Fruit fly (Drosophila melanogaster): ENCODE data around the gene CG10516.

CG10516 gene

DNA sequence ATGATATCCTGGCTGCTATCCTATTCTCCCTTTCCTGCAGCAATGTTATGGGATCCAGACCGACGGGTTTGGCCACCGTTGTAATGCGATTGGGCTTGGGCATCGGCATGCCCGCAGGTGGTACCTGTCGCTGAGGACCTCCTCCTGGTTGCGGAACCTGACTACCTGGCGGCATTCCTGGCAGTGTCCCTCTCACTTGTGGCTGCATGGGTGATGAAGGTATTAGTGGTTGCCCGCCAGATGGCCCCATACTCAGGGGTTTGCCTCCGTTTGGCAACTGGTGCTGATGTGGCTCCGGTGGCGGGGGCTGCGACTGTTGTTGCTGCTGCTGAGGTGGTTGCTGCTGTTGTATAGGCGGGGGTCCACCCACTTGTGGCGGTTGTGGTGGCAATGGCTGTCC, 6.2 kb downstream of the CG10516 start:
- TF ChIP-seq dsf (GFP tag; optimal IDR thresholded peaks at IDR 0.05; ENCODE audit: borderline replicate concordance) (no peak), h (GFP tag; optimal IDR thresholded peaks at IDR 0.05) (no peak), pan (optimal IDR thresholded peaks at IDR 0.05) (no peak), Dif (GFP tag; optimal IDR thresholded peaks at IDR 0.05; ENCODE audit: partially characterized antibody) (no peak), Hnf4 (GFP tag; optimal IDR thresholded peaks at IDR 0.05) (no peak), GATAd (GFP tag; optimal IDR thresholded peaks at IDR 0.05) (no peak), ey (GFP tag; optimal IDR thresholded peaks at IDR 0.05) (no peak), jim (GFP tag; optimal IDR thresholded peaks at IDR 0.05) (no peak), OdsH (GFP tag; optimal IDR thresholded peaks at IDR 0.05) (no peak), Abd-B (GFP tag; optimal IDR thresholded peaks at IDR 0.05) (no peak)

DNA sequence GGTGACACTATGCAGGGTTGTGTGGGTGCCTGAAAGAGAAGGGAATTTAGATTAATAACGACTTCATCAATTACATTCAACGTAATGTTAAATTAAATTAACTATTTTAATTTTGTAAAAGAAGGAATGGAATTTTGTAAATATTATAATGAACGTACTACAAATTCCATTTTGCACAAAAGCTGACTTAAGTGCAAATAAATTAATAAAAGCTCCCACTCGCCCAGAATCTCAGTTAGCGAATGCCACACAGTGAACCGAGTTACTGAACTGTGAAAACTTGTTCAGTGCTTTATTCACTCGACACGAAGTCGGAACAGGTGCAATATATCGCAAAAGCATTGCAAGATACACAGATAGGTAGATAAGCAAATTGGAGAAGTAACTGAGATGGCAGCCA, 7.1 kb downstream of the CG10516 start, which contains the start of gene CG17026:
Gene CG17026 (plus strand): TSS at position 301 of the 400 bp plus-strand sequence.
- TF ChIP-seq woc (GFP tag; optimal IDR thresholded peaks at IDR 0.05) (no peak), Abd-B (GFP tag; optimal IDR thresholded peaks at IDR 0.05) (no peak), ey (GFP tag; optimal IDR thresholded peaks at IDR 0.05) (no peak), CG9705 (GFP tag; optimal IDR thresholded peaks at IDR 0.05) (no peak), sv (GFP tag; optimal IDR thresholded peaks at IDR 0.05) (no peak), lola (GFP tag; optimal IDR thresholded peaks at IDR 0.05) (no peak)

DNA sequence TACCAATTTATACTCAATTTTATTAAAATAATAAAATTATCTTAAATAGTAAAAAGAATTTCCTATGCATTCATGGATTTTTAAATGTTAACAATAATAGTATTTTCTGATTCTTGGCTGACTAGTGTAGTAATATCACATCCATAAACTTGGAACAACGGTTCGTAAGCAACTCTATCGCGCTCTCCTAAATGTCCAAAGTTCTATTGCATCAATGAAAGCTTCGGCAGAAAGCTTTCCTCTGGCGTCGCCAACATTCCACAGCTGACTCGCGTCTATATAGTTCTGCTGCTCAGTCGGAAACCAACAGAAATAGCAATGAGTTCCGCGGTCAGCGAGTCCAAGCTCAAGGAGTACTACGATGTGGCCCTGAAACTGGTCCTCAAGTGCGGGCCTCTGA, 8.8 kb downstream of the CG10516 start, which contains the start of gene CG17029:
Gene CG17029 (plus strand): TSS at position 113 of the 400 bp plus-strand sequence.
- TF ChIP-seq Vsx2 (GFP tag; optimal IDR thresholded peaks at IDR 0.05; ENCODE audit: partially characterized antibody) (no peak), Abd-B (GFP tag; optimal IDR thresholded peaks at IDR 0.05) (no peak), brk (GFP tag; optimal IDR thresholded peaks at IDR 0.05) (no peak), sv (GFP tag; optimal IDR thresholded peaks at IDR 0.05) (no peak), Dfd (GFP tag; optimal IDR thresholded peaks at IDR 0.05) (no peak), h (GFP tag; optimal IDR thresholded peaks at IDR 0.05) (no peak), fru (GFP tag; optimal IDR thresholded peaks at IDR 0.05) (no peak), sage (GFP tag; optimal IDR thresholded peaks at IDR 0.05) (no peak), CG9705 (GFP tag; optimal IDR thresholded peaks at IDR 0.05) (no peak), Mio (GFP tag; optimal IDR thresholded peaks at IDR 0.05) (no peak), pan (optimal IDR thresholded peaks at IDR 0.05) (no peak), dsf (GFP tag; optimal IDR thresholded peaks at IDR 0.05; ENCODE audit: borderline replicate concordance) (no peak), CG32264 (GFP tag; optimal IDR thresholded peaks at IDR 0.05) (no peak), ey (GFP tag; optimal IDR thresholded peaks at IDR 0.05) (no peak), Hnf4 (GFP tag; optimal IDR thresholded peaks at IDR 0.05) (no peak), Dif (GFP tag; optimal IDR thresholded peaks at IDR 0.05; ENCODE audit: partially characterized antibody) (no peak), dmrt93B (GFP tag; optimal IDR thresholded peaks at IDR 0.05) (no peak)

dm6 chr3L:15977565-15977964, 9.6 kb downstream of the CG10516 start:
- TF ChIP-seq ey (GFP tag; optimal IDR thresholded peaks at IDR 0.05): peak; percentile 85
- TF ChIP-seq Vsx2 (GFP tag; optimal IDR thresholded peaks at IDR 0.05; ENCODE audit: partially characterized antibody): no peak
- peak; percentile 93 for TF ChIP-seq h (GFP tag; optimal IDR thresholded peaks at IDR 0.05)
- TF ChIP-seq OdsH (GFP tag; optimal IDR thresholded peaks at IDR 0.05): peak; percentile 87
- peak; percentile 15 to 86 for TF ChIP-seq foxo (GFP tag; optimal IDR thresholded peaks at IDR 0.05)
- TF ChIP-seq pan (optimal IDR thresholded peaks at IDR 0.05): no peak
- peak; percentile 79 for TF ChIP-seq fru (GFP tag; optimal IDR thresholded peaks at IDR 0.05)
- TF ChIP-seq psq (GFP tag; optimal IDR thresholded peaks at IDR 0.05): peak; percentile 63
- TF ChIP-seq CrebA (GFP tag; optimal IDR thresholded peaks at IDR 0.05; ENCODE audit: borderline replicate concordance): no peak
- no peak for TF ChIP-seq Rel (GFP tag; optimal IDR thresholded peaks at IDR 0.05)
- peak; percentile 36 for TF ChIP-seq Rel (tag; optimal IDR thresholded peaks at IDR 0.05)
- peak; percentile 70 for TF ChIP-seq Sp1 (GFP tag; optimal IDR thresholded peaks at IDR 0.05)
- peak; percentile 69 for TF ChIP-seq br (GFP tag; optimal IDR thresholded peaks at IDR 0.05)
- peak; percentile 80 for TF ChIP-seq HLH106 (tag; optimal IDR thresholded peaks at IDR 0.05)
- peak; percentile 88 for TF ChIP-seq rgr (GFP tag; optimal IDR thresholded peaks at IDR 0.05)

- no peak for TF ChIP-seq ey (GFP tag; optimal IDR thresholded peaks at IDR 0.05)
- TF ChIP-seq Sp1 (GFP tag; optimal IDR thresholded peaks at IDR 0.05): no peak
- TF ChIP-seq Myc (optimal IDR thresholded peaks at IDR 0.05): no peak
- TF ChIP-seq CG32264 (GFP tag; optimal IDR thresholded peaks at IDR 0.05): no peak
- TF ChIP-seq CG9705 (GFP tag; optimal IDR thresholded peaks at IDR 0.05): no peak
- no peak for TF ChIP-seq brk (GFP tag; optimal IDR thresholded peaks at IDR 0.05)
- no peak for TF ChIP-seq Dif (GFP tag; optimal IDR thresholded peaks at IDR 0.05; ENCODE audit: partially characterized antibody)
- no peak for TF ChIP-seq Rel (GFP tag; optimal IDR thresholded peaks at IDR 0.05)
- TF ChIP-seq Rel (tag; optimal IDR thresholded peaks at IDR 0.05): no peak
- TF ChIP-seq Hr78 (GFP tag; optimal IDR thresholded peaks at IDR 0.05): no peak
- TF ChIP-seq sv (GFP tag; optimal IDR thresholded peaks at IDR 0.05): no peak
- TF ChIP-seq Mio (GFP tag; optimal IDR thresholded peaks at IDR 0.05): no peak
- no peak for TF ChIP-seq rgr (GFP tag; optimal IDR thresholded peaks at IDR 0.05)
- no peak for TF ChIP-seq HLH106 (tag; optimal IDR thresholded peaks at IDR 0.05)
- no peak for TF ChIP-seq OdsH (GFP tag; optimal IDR thresholded peaks at IDR 0.05)
- TF ChIP-seq Abd-B (GFP tag; optimal IDR thresholded peaks at IDR 0.05): no peak
- no peak for TF ChIP-seq dl (GFP tag; optimal IDR thresholded peaks at IDR 0.05; ENCODE audit: insufficient read depth in 1 of 2, partially characterized antibody in 2 of 2)
- TF ChIP-seq woc (GFP tag; optimal IDR thresholded peaks at IDR 0.05): no peak
- no peak for TF ChIP-seq sage (GFP tag; optimal IDR thresholded peaks at IDR 0.05)
- TF ChIP-seq dmrt93B (GFP tag; optimal IDR thresholded peaks at IDR 0.05): no peak
- TF ChIP-seq br (GFP tag; optimal IDR thresholded peaks at IDR 0.05): no peak
Measured at dm6 chr3L:15978224-15978623, 10.2 kb downstream of the CG10516 start, which contains the start of gene CG17028. TSS of gene CG17028 (plus strand) at chr3L:15978524.
